Fruit fly (Drosophila melanogaster) whole organism, embryonic: ENCODE results near the gene CG32137.
A peak's percentile ranks its signal among the peaks of the same experiment; 100 is the strongest.

Experiments
- Ada2b ChIP-seq: fragments of 200-800 bp; sonication (Bioruptor generic); IDR thresholded peaks from 2 replicates; pipeline ENCODE4 v1.3.6; 2022; ENCODE audit warnings: missing biosample characterization, missing genetic modification characterization
- BEAF-32 ChIP-seq: fragments of 200-800 bp; sonication (Bioruptor generic); optimal IDR thresholded peaks from 3 replicates; lab custom pipeline; 2017; ENCODE audit warnings: missing biosample characterization, missing genetic modification characterization, mild to moderate bottlenecking, moderate library complexity, missing genetic modification reagents
- CG10274 ChIP-seq: fragments of 200-800 bp; sonication (Bioruptor generic); optimal IDR thresholded peaks from 3 replicates; lab custom pipeline; 2017; ENCODE audit warnings: missing biosample characterization, mild to moderate bottlenecking, missing genetic modification characterization
- CG11456 ChIP-seq: fragments of 200-800 bp; sonication (Bioruptor generic); IDR thresholded peaks from 3 replicates; pipeline ENCODE4 v1.3.6; 2022; ENCODE audit warnings: missing biosample characterization, missing genetic modification characterization
- CG11696 ChIP-seq: fragments of 200-800 bp; sonication (Bioruptor generic); IDR thresholded peaks from 2 replicates; pipeline ENCODE4 v1.3.6; 2022; ENCODE audit warnings: missing biosample characterization, missing genetic modification characterization
- CG12155 ChIP-seq: fragments of 200-800 bp; sonication (Bioruptor generic); optimal IDR thresholded peaks from 3 replicates; lab custom pipeline; 2016; ENCODE audit warnings: missing biosample characterization, missing genetic modification characterization
- CG15696 ChIP-seq: fragments of 200-800 bp; sonication (Bioruptor generic); optimal IDR thresholded peaks from 2 replicates; lab custom pipeline; 2019; ENCODE audit warnings: missing biosample characterization, mild to moderate bottlenecking, missing genetic modification characterization, moderate library complexity
- CG16813 ChIP-seq: fragments of 200-800 bp; sonication (Bioruptor generic); IDR thresholded peaks from 3 replicates; pipeline ENCODE4 v1.3.6; 2022; ENCODE audit warnings: missing biosample characterization, missing genetic modification characterization; ENCODE audit not compliant: partially characterized antibody
- CG17361 ChIP-seq: fragments of 200-800 bp; sonication (Bioruptor generic); IDR thresholded peaks from 3 replicates; pipeline ENCODE4 v1.3.6; 2022; ENCODE audit warnings: missing biosample characterization, missing genetic modification characterization
- CG1792 ChIP-seq: fragments of 200-800 bp; sonication (Bioruptor generic); optimal IDR thresholded peaks from 2 replicates; lab custom pipeline; 2016; ENCODE audit warnings: missing biosample characterization, missing genetic modification characterization
- CG18764 ChIP-seq: fragments of 200-800 bp; sonication (Bioruptor generic); optimal IDR thresholded peaks from 3 replicates; lab custom pipeline; 2016; ENCODE audit warnings: missing biosample characterization, missing genetic modification characterization
- CG31441 ChIP-seq: fragments of 200-800 bp; sonication (Bioruptor generic); IDR thresholded peaks from 2 replicates; pipeline ENCODE4 v1.3.6; 2022; ENCODE audit warnings: missing biosample characterization, missing genetic modification characterization
- CG4360 ChIP-seq: fragments of 200-800 bp; sonication (Bioruptor generic); IDR thresholded peaks from 2 replicates; pipeline ENCODE4 v1.3.6; 2022; ENCODE audit warnings: missing biosample characterization, missing genetic modification characterization
- CG4730 ChIP-seq: fragments of 200-800 bp; sonication (Bioruptor generic); IDR thresholded peaks from 2 replicates; pipeline ENCODE4 v1.3.6; 2022; ENCODE audit warnings: missing biosample characterization, missing genetic modification characterization
- CG6689 ChIP-seq: fragments of 200-800 bp; sonication (Bioruptor generic); IDR thresholded peaks from 2 replicates; pipeline ENCODE4 v1.3.6; 2022; ENCODE audit warnings: missing biosample characterization, missing genetic modification characterization
- CG7357 ChIP-seq: fragments of 200-800 bp; sonication (Bioruptor generic); IDR thresholded peaks from 3 replicates; pipeline ENCODE4 v1.3.6; 2022; ENCODE audit warnings: missing biosample characterization, missing genetic modification characterization
- CG7928 ChIP-seq: fragments of 200-800 bp; sonication (Bioruptor generic); optimal IDR thresholded peaks from 2 replicates; lab custom pipeline; 2017; ENCODE audit warnings: missing biosample characterization, mild to moderate bottlenecking, missing genetic modification characterization
- CG8089 ChIP-seq: fragments of 200-800 bp; sonication (Bioruptor generic); optimal IDR thresholded peaks from 3 replicates; lab custom pipeline; 2016; ENCODE audit warnings: missing biosample characterization, missing genetic modification characterization
- CG9437 ChIP-seq: fragments of 200-800 bp; sonication (Bioruptor generic); optimal IDR thresholded peaks from 2 replicates; lab custom pipeline; 2018; ENCODE audit warnings: missing biosample characterization, mild to moderate bottlenecking, missing genetic modification characterization
- CTCF ChIP-seq: fragments of 200-800 bp; sonication (Bioruptor generic); optimal IDR thresholded peaks from 2 replicates; lab custom pipeline; 2017; ENCODE audit warnings: missing biosample characterization, mild to moderate bottlenecking, missing genetic modification characterization, moderate library complexity
- D19B ChIP-seq: fragments of 200-800 bp; sonication (Bioruptor generic); optimal IDR thresholded peaks from 2 replicates; lab custom pipeline; 2017; ENCODE audit warnings: missing biosample characterization, mild to moderate bottlenecking, missing genetic modification characterization
- Dfd ChIP-seq, 2 experiments: fragments of >200 bp; optimal IDR thresholded peaks; 2 replicates each; lab custom pipeline; 2017; ENCODE audit warnings: missing biosample characterization in 2 of 2, missing genetic modification characterization in 2 of 2
- HLH54F ChIP-seq: fragments of 200-800 bp; sonication (Bioruptor generic); optimal IDR thresholded peaks from 3 replicates; lab custom pipeline; 2016; ENCODE audit warnings: missing biosample characterization, missing genetic modification characterization
- HmgZ ChIP-seq: fragments of 200-800 bp; sonication (Bioruptor generic); optimal IDR thresholded peaks from 2 replicates; lab custom pipeline; 2018; ENCODE audit warnings: missing biosample characterization, mild to moderate bottlenecking, missing genetic modification characterization
- Lim3 ChIP-seq: fragments of 200-800 bp; sonication (Bioruptor generic); IDR thresholded peaks from 2 replicates; pipeline ENCODE4 v1.3.6; 2022; ENCODE audit warnings: missing biosample characterization, missing genetic modification characterization
- Med ChIP-seq: fragments of 200-800 bp; sonication (Bioruptor generic); peaks from one replicate; lab custom pipeline; 2016; ENCODE audit warnings: missing biosample characterization, missing genetic modification characterization, mild to moderate bottlenecking, inconsistent platforms, moderate library complexity
- Side ChIP-seq: fragments of 200-800 bp; sonication (Bioruptor generic); optimal IDR thresholded peaks from 2 replicates; lab custom pipeline; 2016; ENCODE audit warnings: missing biosample characterization, missing genetic modification characterization
- Xbp1 ChIP-seq: fragments of 200-800 bp; sonication (Bioruptor generic); optimal IDR thresholded peaks from 3 replicates; lab custom pipeline; 2016; ENCODE audit warnings: missing biosample characterization, mild to moderate bottlenecking, missing genetic modification characterization
- abd-A ChIP-seq: fragments of 200-800 bp; sonication (Bioruptor generic); optimal IDR thresholded peaks from 3 replicates; lab custom pipeline; 2019; ENCODE audit warnings: missing biosample characterization, mild to moderate bottlenecking, missing genetic modification characterization, moderate library complexity
- ato ChIP-seq: fragments of 200-800 bp; sonication (Bioruptor generic); IDR thresholded peaks from 2 replicates; pipeline ENCODE4 v1.3.6; 2022; ENCODE audit warnings: missing biosample characterization, missing genetic modification characterization; ENCODE audit not compliant: partially characterized antibody
- cg ChIP-seq: fragments of 200-800 bp; sonication (Bioruptor generic); optimal IDR thresholded peaks from 3 replicates; lab custom pipeline; 2019; ENCODE audit warnings: missing biosample characterization, mild to moderate bottlenecking, missing genetic modification characterization, moderate library complexity
- dmrt99B ChIP-seq: fragments of 200-800 bp; sonication (Bioruptor generic); optimal IDR thresholded peaks from 2 replicates; lab custom pipeline; 2018; ENCODE audit warnings: missing biosample characterization, mild to moderate bottlenecking, missing genetic modification characterization, moderate library complexity
- exex ChIP-seq: fragments of 200-800 bp; sonication (Bioruptor generic); optimal IDR thresholded peaks from 4 replicates; lab custom pipeline; 2018; ENCODE audit warnings: missing biosample characterization, mild to moderate bottlenecking, missing genetic modification characterization, moderate library complexity
- fd96Cb ChIP-seq: fragments of 200-800 bp; sonication (Bioruptor generic); optimal IDR thresholded peaks from 2 replicates; lab custom pipeline; 2018; ENCODE audit warnings: missing biosample characterization, mild to moderate bottlenecking, missing genetic modification characterization, moderate library complexity
- gro ChIP-seq: fragments of 200-800 bp; sonication (Bioruptor generic); optimal IDR thresholded peaks from 2 replicates; lab custom pipeline; 2016; ENCODE audit warnings: missing biosample characterization, missing genetic modification characterization
- h ChIP-seq: fragments of >200 bp; optimal IDR thresholded peaks from 2 replicates; lab custom pipeline; 2017
- hkb ChIP-seq, 2 experiments: fragments of 200-800 bp in 1 of 2; fragments of >200 bp in 1 of 2; sonication (Bioruptor generic) in 1 of 2; IDR thresholded peaks in 1 of 2; optimal IDR thresholded peaks in 1 of 2; 2 replicates each; pipeline versions ENCODE4 v1.3.6 to Lab custom; 2017 to 2022; ENCODE audit warnings: missing biosample characterization in 1 of 2, missing genetic modification characterization in 1 of 2
- insv ChIP-seq, 2 experiments: fragments of 200-800 bp; sonication (Bioruptor generic); optimal IDR thresholded peaks; 3 replicates each; lab custom pipeline; 2016 to 2018; ENCODE audit warnings: missing biosample characterization in 2 of 2, missing genetic modification characterization in 2 of 2
- kah ChIP-seq: fragments of 200-800 bp; sonication (Bioruptor generic); optimal IDR thresholded peaks from 2 replicates; lab custom pipeline; 2018; ENCODE audit warnings: missing biosample characterization, mild to moderate bottlenecking, missing genetic modification characterization
- mirr ChIP-seq: fragments of 200-800 bp; sonication (Bioruptor generic); optimal IDR thresholded peaks from 3 replicates; lab custom pipeline; 2018; ENCODE audit warnings: missing biosample characterization, mild to moderate bottlenecking, missing genetic modification characterization
- nau ChIP-seq: fragments of 200-800 bp; sonication (Bioruptor generic); optimal IDR thresholded peaks from 3 replicates; lab custom pipeline; 2017; ENCODE audit warnings: missing biosample characterization, mild to moderate bottlenecking, missing genetic modification characterization, missing genetic modification reagents
- pb ChIP-seq: fragments of 200-800 bp; sonication (Bioruptor generic); optimal IDR thresholded peaks from 3 replicates; lab custom pipeline; 2016; ENCODE audit warnings: missing biosample characterization, missing genetic modification characterization
- pho ChIP-seq: fragments of 200-800 bp; sonication (Bioruptor generic); optimal IDR thresholded peaks from 2 replicates; lab custom pipeline; 2016; ENCODE audit warnings: missing biosample characterization, missing genetic modification characterization
- ro ChIP-seq: fragments of 200-800 bp; sonication (Bioruptor generic); IDR thresholded peaks from 2 replicates; pipeline ENCODE4 v1.3.6; 2022; ENCODE audit warnings: missing biosample characterization, missing genetic modification characterization
- schlank ChIP-seq: fragments of 200-800 bp; sonication (Bioruptor generic); optimal IDR thresholded peaks from 2 replicates; lab custom pipeline; 2018; ENCODE audit warnings: missing biosample characterization, mild to moderate bottlenecking, missing genetic modification characterization
- seq ChIP-seq: fragments of 200-800 bp; sonication (Bioruptor generic); IDR thresholded peaks from 2 replicates; pipeline ENCODE4 v1.3.6; 2022; ENCODE audit warnings: missing biosample characterization, missing genetic modification characterization
- sisA ChIP-seq: fragments of 200-800 bp; sonication (Bioruptor generic); IDR thresholded peaks from 2 replicates; pipeline ENCODE4 v1.3.6; 2022; ENCODE audit warnings: missing biosample characterization, missing genetic modification characterization
- sob ChIP-seq: fragments of 200-800 bp; sonication (Bioruptor generic); IDR thresholded peaks from 2 replicates; pipeline ENCODE4 v1.3.6; 2022; ENCODE audit warnings: missing biosample characterization, missing genetic modification characterization
- sr ChIP-seq: fragments of 200-800 bp; sonication (Bioruptor generic); IDR thresholded peaks from 3 replicates; pipeline ENCODE4 v1.3.6; 2022; ENCODE audit warnings: missing biosample characterization, missing genetic modification characterization
- twi ChIP-seq: fragments of 200-800 bp; optimal IDR thresholded peaks from 2 replicates; lab custom pipeline; 2019; ENCODE audit warnings: missing biosample characterization, mild to moderate bottlenecking, missing genetic modification characterization, moderate library complexity
- yki ChIP-seq: fragments of >200 bp; optimal IDR thresholded peaks from 3 replicates; lab custom pipeline; 2018
- zfh1 ChIP-seq: fragments of 200-800 bp; sonication (Bioruptor generic); IDR thresholded peaks from 3 replicates; pipeline ENCODE4 v1.3.6; 2022; ENCODE audit warnings: missing biosample characterization, missing genetic modification characterization

CG32137 gene

dm6 chr3L:13925117-13925726 is 13.8 kb upstream of the CG32137 start, which contains the start of gene Rgl (continued):
- TF ChIP-seq Dfd (GFP tag; optimal IDR thresholded peaks at IDR 0.05; lab: Kevin White, UChicago) (no peak), gro (GFP tag; lab: Kevin White, UChicago) (peak; percentile 56), CG15696 (tag; lab: Kevin White, UChicago) (no peak), CG12155 (GFP tag; lab: Kevin White, UChicago) (no peak), CG16813 (GFP tag; lab: Robert Waterston, UW) (0 out of 3 replicates have a peak, but pooled peaks have one; percentile 20), pb (GFP tag; lab: Kevin White, UChicago) (no peak), nau (GFP tag; lab: Kevin White, UChicago) (no peak), Side (no peak), sisA (no peak), twi (no peak), seq (GFP tag; lab: Robert Waterston, UW) (no peak), CG4360 (GFP tag; lab: Robert Waterston, UW) (peak; percentile 93), cg (GFP tag; lab: Kevin White, UChicago) (no peak), zfh1 (GFP tag; lab: Robert Waterston, UW) (no peak), CG7928 (GFP tag; lab: Kevin White, UChicago) (no peak), CG18764 (GFP tag; lab: Kevin White, UChicago) (no peak), Xbp1 (GFP tag; lab: Kevin White, UChicago) (no peak), schlank (no peak), sr (GFP tag; lab: Robert Waterston, UW) (peak; percentile 12; the same call in 1 of the 3 replicates), HLH54F (GFP tag; lab: Kevin White, UChicago) (no peak), Ada2b (GFP tag; lab: Robert Waterston, UW) (no peak), insv (GFP tag; optimal IDR thresholded peaks at IDR 0.05; lab: Kevin White, UChicago) (peak in 1 of 2 experiments; percentile 78), fd96Cb (tag; lab: Kevin White, UChicago) (no peak), abd-A (tag; lab: Kevin White, UChicago) (no peak), CG8089 (GFP tag; lab: Kevin White, UChicago) (no peak), CTCF (GFP tag; lab: Kevin White, UChicago) (no peak), D19B (GFP tag; lab: Kevin White, UChicago) (no peak), CG1792 (no peak), h (lab: Kevin White, UChicago) (no peak), ato (GFP tag; lab: Robert Waterston, UW) (no peak), kah (GFP tag; lab: Kevin White, UChicago) (no peak), pho (GFP tag; lab: Kevin White, UChicago) (no peak), ro (no peak), CG11696 (no peak), hkb (optimal IDR thresholded peaks at IDR 0.05; lab: Kevin White, UChicago) (no peak), hkb (GFP tag; IDR thresholded peaks at IDR 0.05; lab: Robert Waterston, UW) (0 out of 2 replicates have a peak, but pooled peaks have one; percentile 6), HmgZ (no peak), exex (tag; lab: Kevin White, UChicago) (no peak), Med (GFP tag; lab: Kevin White, UChicago) (peak; percentile 84), Lim3 (GFP tag; lab: Robert Waterston, UW) (no peak), CG7357 (no peak), CG6689 (GFP tag; lab: Robert Waterston, UW) (no peak), CG10274 (GFP tag; lab: Kevin White, UChicago) (no peak), mirr (no peak), CG9437 (GFP tag; lab: Kevin White, UChicago) (peak; percentile 29), dmrt99B (tag; lab: Kevin White, UChicago) (no peak), CG17361 (GFP tag; lab: Robert Waterston, UW) (no peak), yki (lab: Kevin White, UChicago) (peak; percentile 80), CG4730 (no peak), sob (GFP tag; lab: Robert Waterston, UW) (peak; percentile 47; the same call in 1 of the 2 replicates), CG31441 (GFP tag; lab: Robert Waterston, UW) (no peak), CG11456 (GFP tag; lab: Robert Waterston, UW) (no peak), BEAF-32 (no peak)
